Worm (Caenorhabditis elegans) whole organism, early embryonic: ENCODE data around the gene sul-1.

Experiments
- B0310.2 ChIP-seq: sonication (generic microtip); optimal IDR thresholded peaks from 2 replicates; lab custom pipeline; 2016; ENCODE audit warnings: mild to moderate bottlenecking, missing genetic modification characterization, missing compliant biosample characterization
- F13C5.2 ChIP-seq: sonication (generic microtip); optimal IDR thresholded peaks from 2 replicates; lab custom pipeline; 2017; ENCODE audit warnings: mild to moderate bottlenecking, missing genetic modification characterization, inconsistent platforms, missing compliant biosample characterization
- aly-1 ChIP-seq: sonication (generic microtip); optimal IDR thresholded peaks from 2 replicates; lab custom pipeline; 2016; ENCODE audit warnings: missing genetic modification characterization, missing compliant biosample characterization
- ama-1 ChIP-seq: fragments of 150-350 bp; optimal IDR thresholded peaks from 2 replicates; lab custom pipeline; 2014
- ceh-13 ChIP-seq: fragments of 200-800 bp; sonication (Bioruptor generic); optimal IDR thresholded peaks from 2 replicates; lab custom pipeline; 2018; ENCODE audit warnings: mild to moderate bottlenecking, missing genetic modification characterization, missing compliant biosample characterization
- ceh-36 ChIP-seq: sonication (generic microtip); optimal IDR thresholded peaks from 2 replicates; lab custom pipeline; 2016; ENCODE audit warnings: missing genetic modification characterization, inconsistent platforms, missing compliant biosample characterization
- ets-7 ChIP-seq: sonication (generic microtip); optimal IDR thresholded peaks from 2 replicates; lab custom pipeline; 2016; ENCODE audit warnings: missing genotype, missing genetic modification characterization, missing compliant biosample characterization
- flt-1 ChIP-seq: fragments of 200-800 bp; sonication (Bioruptor generic); IDR thresholded peaks from 2 replicates; pipeline ENCODE4 v1.3.6; 2022; ENCODE audit warnings: missing genetic modification characterization, missing compliant biosample characterization
- hmbx-1 ChIP-seq: sonication (generic microtip); optimal IDR thresholded peaks from 2 replicates; lab custom pipeline; 2016; ENCODE audit warnings: mild to moderate bottlenecking, missing genetic modification characterization, missing compliant biosample characterization
- hmg-4 ChIP-seq: fragments of 200-800 bp; sonication (Bioruptor generic); optimal IDR thresholded peaks from 2 replicates; lab custom pipeline; 2018; ENCODE audit warnings: mild to moderate bottlenecking, missing genetic modification characterization, missing compliant biosample characterization
- hnd-1 ChIP-seq: sonication (generic microtip); optimal IDR thresholded peaks from 2 replicates; lab custom pipeline; 2016; ENCODE audit warnings: missing genetic modification characterization, missing compliant biosample characterization
- scrt-1 ChIP-seq: fragments of 200-800 bp; sonication (Bioruptor generic); IDR thresholded peaks from 2 replicates; pipeline ENCODE4 v1.3.6; 2022; ENCODE audit warnings: missing genetic modification characterization, missing compliant biosample characterization
- tbx-11 ChIP-seq: fragments of 200-800 bp; sonication (Bioruptor generic); IDR thresholded peaks from 2 replicates; pipeline ENCODE4 v1.3.6; 2022; ENCODE audit warnings: missing genetic modification characterization, missing compliant biosample characterization
- tbx-37 ChIP-seq: fragments of 200-800 bp; sonication (Bioruptor generic); conservative IDR thresholded peaks from 2 replicates; pipeline ENCODE4 v1.3.6; 2022; ENCODE audit warnings: missing genetic modification reagents, missing genetic modification characterization, missing compliant biosample characterization
- tra-4 ChIP-seq: sonication (generic microtip); optimal IDR thresholded peaks from 2 replicates; lab custom pipeline; 2017; ENCODE audit warnings: missing genetic modification characterization, missing compliant biosample characterization

sul-1 gene

ce11 chrX:3226348-3227229 is 44.1 kb downstream of the sul-1 start:
- TF ChIP-seq tbx-11 (GFP tag; lab: Robert Waterston, UW) (no peak), F13C5.2 (tag; lab: Kevin White, UChicago) (no peak), flt-1 (GFP tag; lab: Robert Waterston, UW) (no peak), scrt-1 (GFP tag; lab: Robert Waterston, UW) (0 out of 2 replicates have a peak, but pooled peaks have one; percentile 44), hnd-1 (tag; lab: Kevin White, UChicago) (no peak), ceh-36 (no peak), ets-7 (tag; lab: Kevin White, UChicago) (no peak), ama-1 (lab: Kevin White, UChicago) (no peak), aly-1 (tag; lab: Kevin White, UChicago) (peak; percentile 9), tbx-37 (no peak), ceh-13 (GFP tag; lab: Kevin White, UChicago) (no peak), hmg-4 (GFP tag; lab: Kevin White, UChicago) (peak; percentile 54)

ce11 chrX:3223135-3223534 is 47.6 kb downstream of the sul-1 start:
- TF ChIP-seq hmg-4 (GFP tag; lab: Kevin White, UChicago) (peak; percentile 58), hnd-1 (tag; lab: Kevin White, UChicago) (no peak)

- no peak for TF ChIP-seq ama-1 (lab: Kevin White, UChicago)
- no peak for TF ChIP-seq tra-4 (tag; lab: Kevin White, UChicago)
- no peak for TF ChIP-seq hmbx-1 (tag; lab: Kevin White, UChicago)
- TF ChIP-seq B0310.2 (tag; lab: Kevin White, UChicago), result no peak
- TF ChIP-seq hnd-1 (tag; lab: Kevin White, UChicago), result no peak
- no peak for TF ChIP-seq ets-7 (tag; lab: Kevin White, UChicago)
Measured at ce11 chrX:3220267-3220666, 50.4 kb downstream of the sul-1 start, which contains the start of gene rgl-1. TSS of gene rgl-1 (minus strand) at chrX:3220367.

- TF ChIP-seq hnd-1 (tag; lab: Kevin White, UChicago) (no peak), ets-7 (tag; lab: Kevin White, UChicago) (no peak), tbx-37 (no peak), B0310.2 (tag; lab: Kevin White, UChicago) (no peak), ceh-13 (GFP tag; lab: Kevin White, UChicago) (no peak), aly-1 (tag; lab: Kevin White, UChicago) (no peak), ama-1 (lab: Kevin White, UChicago) (no peak)
Measured at ce11 chrX:3218040-3218795, 52.5 kb downstream of the sul-1 start.
